Fruit fly (Drosophila melanogaster): ENCODE data around the gene Ccp84Ac.

The Ccp84Ac gene

DNA sequence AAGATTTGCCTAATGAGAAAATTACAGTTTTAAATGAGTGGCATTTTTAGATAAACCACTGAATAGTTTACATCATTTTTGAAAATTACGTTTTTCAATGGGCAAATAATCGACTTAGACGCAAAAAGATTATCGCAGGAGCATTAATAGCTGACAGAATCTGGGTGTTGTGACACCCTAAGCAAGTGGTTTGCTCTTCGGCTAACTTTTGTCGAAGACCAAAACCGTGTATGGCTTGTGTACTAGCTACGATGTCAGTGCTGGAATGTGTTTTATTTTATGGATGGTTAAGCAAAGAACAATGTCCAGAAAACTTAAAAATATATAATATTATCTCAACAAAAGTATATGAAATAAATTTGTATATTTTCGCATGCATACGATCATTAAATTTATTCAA, 12.8 kb upstream of the Ccp84Ac start:
- TF ChIP-seq Ets98B (GFP tag; IDR thresholded peaks at IDR 0.05) (no peak), Snoo (tag; optimal IDR thresholded peaks at IDR 0.05) (no peak), rn (GFP tag; IDR thresholded peaks at IDR 0.05) (no peak), EcR (GFP tag; optimal IDR thresholded peaks at IDR 0.05) (no peak), D1 (tag; optimal IDR thresholded peaks at IDR 0.05) (peak; percentile 67), CG17806 (tag; optimal IDR thresholded peaks at IDR 0.05) (no peak)

DNA sequence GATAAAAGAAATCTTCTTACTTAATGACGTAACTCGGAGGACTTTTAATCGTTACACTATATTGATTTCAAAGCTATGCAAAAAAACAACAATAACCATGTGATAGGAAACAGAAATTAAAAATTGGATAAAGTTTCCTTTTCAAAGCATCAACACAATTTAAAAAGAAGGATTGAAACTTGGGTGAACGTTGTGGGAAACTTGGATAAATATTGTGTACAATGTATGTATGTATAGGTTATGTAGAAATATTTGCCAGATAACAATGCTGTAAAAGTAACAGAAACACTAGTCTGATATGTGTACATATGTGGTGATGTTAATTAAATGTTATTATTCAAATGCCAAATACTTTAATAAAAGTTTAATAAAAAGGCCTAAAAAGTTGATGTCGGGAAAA, 10.3 kb upstream of the Ccp84Ac start:
- no peak for TF ChIP-seq CG12605 (GFP tag; IDR thresholded peaks at IDR 0.05)
- peak; percentile 64 for TF ChIP-seq D1 (tag; optimal IDR thresholded peaks at IDR 0.05)
- TF ChIP-seq CG8301 (tag; optimal IDR thresholded peaks at IDR 0.05): no peak

- TF ChIP-seq CG32121 (GFP tag; IDR thresholded peaks at IDR 0.05) (no peak), CG8301 (tag; optimal IDR thresholded peaks at IDR 0.05) (no peak), Ets98B (GFP tag; IDR thresholded peaks at IDR 0.05) (no peak), Pif1B (GFP tag; optimal IDR thresholded peaks at IDR 0.05) (no peak), CG8159 (tag; optimal IDR thresholded peaks at IDR 0.05) (no peak)
These were observed 7.7 kb upstream of the Ccp84Ac start, which contains the start of gene Ccp84Aa for dm6 chr3R:6703784-6704183. Gene Ccp84Aa, plus strand, starts transcription at chr3R:6704084.

dm6 chr3R:6702777-6703176, 6.7 kb upstream of the Ccp84Ac start, which contains the start of gene Ccp84Ab:
Gene Ccp84Ab, minus strand, starts transcription at chr3R:6702877.
- TF ChIP-seq CG4496 (GFP tag; IDR thresholded peaks at IDR 0.05) (no peak), gl (tag; optimal IDR thresholded peaks at IDR 0.05) (no peak), fd96Ca (GFP tag; IDR thresholded peaks at IDR 0.05) (no peak), CG13204 (GFP tag; optimal IDR thresholded peaks at IDR 0.05) (no peak), rn (GFP tag; IDR thresholded peaks at IDR 0.05) (no peak), Ets98B (GFP tag; IDR thresholded peaks at IDR 0.05) (no peak), CG8301 (tag; optimal IDR thresholded peaks at IDR 0.05) (no peak), CG9948 (tag; optimal IDR thresholded peaks at IDR 0.05) (no peak), CG14655 (GFP tag; optimal IDR thresholded peaks at IDR 0.05) (no peak), Pif1B (GFP tag; optimal IDR thresholded peaks at IDR 0.05) (no peak), Snoo (tag; optimal IDR thresholded peaks at IDR 0.05) (no peak)

DNA sequence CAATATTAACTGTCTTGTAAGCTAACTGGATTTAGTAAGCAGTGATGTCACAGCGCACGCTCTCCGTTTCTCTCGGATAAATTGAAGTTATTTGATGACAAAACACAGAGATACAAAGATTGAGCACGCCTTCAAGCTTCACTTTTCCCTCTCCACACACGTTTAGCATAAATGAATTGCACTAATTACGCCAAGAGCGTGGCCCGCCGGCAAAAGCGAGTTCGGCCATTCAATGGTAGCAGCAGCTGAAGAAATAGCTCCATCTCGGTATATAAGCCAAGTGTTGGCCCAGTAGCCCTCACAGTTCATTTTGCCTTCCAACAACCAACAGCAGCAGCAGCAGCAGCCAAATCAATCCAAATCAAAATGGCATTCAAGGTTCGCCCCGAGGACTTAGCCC, 3.6 kb downstream of the Ccp84Ac start, which contains the start of gene Ccp84Ad:
Gene Ccp84Ad, plus strand, starts transcription at position 301 of the 400 bp plus-strand sequence.
- TF ChIP-seq Pif1A (GFP tag; optimal IDR thresholded peaks at IDR 0.05) (no peak), Ets98B (GFP tag; IDR thresholded peaks at IDR 0.05) (no peak), CG15710 (tag; optimal IDR thresholded peaks at IDR 0.05) (no peak), CG12605 (GFP tag; IDR thresholded peaks at IDR 0.05) (no peak), CG32121 (GFP tag; IDR thresholded peaks at IDR 0.05) (no peak), CG8159 (tag; optimal IDR thresholded peaks at IDR 0.05) (no peak), CG13204 (GFP tag; optimal IDR thresholded peaks at IDR 0.05) (no peak), CG8301 (tag; optimal IDR thresholded peaks at IDR 0.05) (no peak), fd96Ca (GFP tag; IDR thresholded peaks at IDR 0.05) (no peak)

DNA sequence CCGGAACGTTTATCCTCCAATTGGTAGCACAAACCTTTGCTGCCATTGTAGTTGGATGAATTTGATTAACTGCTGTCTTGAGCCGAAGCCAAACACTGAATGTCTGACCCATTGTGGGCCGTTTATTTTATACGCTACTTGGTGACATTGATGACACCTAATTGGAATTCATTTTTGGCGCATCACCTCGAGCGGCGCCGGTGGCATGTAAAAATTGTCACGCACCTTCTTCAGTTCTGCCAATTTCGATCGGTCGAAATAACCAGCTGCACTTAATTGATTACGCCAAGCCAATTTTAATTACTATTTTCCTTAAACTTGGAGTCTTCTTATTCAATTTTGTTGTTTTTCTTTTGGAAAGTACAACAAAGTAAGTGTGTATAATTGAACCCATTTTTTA, 4.4 kb downstream of the Ccp84Ac start, which contains the start of gene Ccp84Ae:
Gene Ccp84Ae, minus strand, starts transcription at position 101 of the 400 bp plus-strand sequence.
- TF ChIP-seq CG14655 (GFP tag; optimal IDR thresholded peaks at IDR 0.05): no peak
- TF ChIP-seq CG12605 (GFP tag; IDR thresholded peaks at IDR 0.05): no peak
- no peak for TF ChIP-seq Ets98B (GFP tag; IDR thresholded peaks at IDR 0.05)
- TF ChIP-seq CG15710 (tag; optimal IDR thresholded peaks at IDR 0.05): no peak
- no peak for TF ChIP-seq Snoo (tag; optimal IDR thresholded peaks at IDR 0.05)
- no peak for TF ChIP-seq D1 (tag; optimal IDR thresholded peaks at IDR 0.05)
- TF ChIP-seq EcR (GFP tag; optimal IDR thresholded peaks at IDR 0.05): no peak
- no peak for TF ChIP-seq CG8301 (tag; optimal IDR thresholded peaks at IDR 0.05)
- no peak for TF ChIP-seq fd96Ca (GFP tag; IDR thresholded peaks at IDR 0.05)
- no peak for TF ChIP-seq CG13204 (GFP tag; optimal IDR thresholded peaks at IDR 0.05)
- no peak for TF ChIP-seq CG10348 (GFP tag; IDR thresholded peaks at IDR 0.05)
- TF ChIP-seq CG17806 (tag; optimal IDR thresholded peaks at IDR 0.05): no peak
- no peak for TF ChIP-seq rn (GFP tag; IDR thresholded peaks at IDR 0.05)

DNA sequence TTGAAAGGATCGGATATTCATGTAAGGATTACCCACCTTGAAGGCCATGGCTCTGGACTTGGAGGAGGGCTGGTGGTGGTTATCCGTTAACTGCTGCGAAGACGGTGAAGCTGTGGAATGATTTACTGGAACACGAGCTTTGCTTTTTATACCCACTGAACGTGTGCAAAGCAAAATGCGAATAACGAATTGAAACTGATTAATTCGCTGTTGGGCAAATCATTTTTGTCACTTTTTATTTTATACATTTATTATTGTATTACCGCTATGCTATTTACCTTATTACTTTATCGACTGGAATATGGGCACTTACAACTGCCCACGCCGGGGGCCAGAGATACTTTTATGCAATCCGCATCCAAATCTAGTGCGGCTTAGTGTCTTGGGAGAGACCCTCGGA, 5.9 kb downstream of the Ccp84Ac start, which contains the start of gene Ccp84Af:
Gene Ccp84Af, minus strand, starts transcription at position 101 of the 400 bp plus-strand sequence.
- TF ChIP-seq CG8159 (tag; optimal IDR thresholded peaks at IDR 0.05) (no peak), CG15710 (tag; optimal IDR thresholded peaks at IDR 0.05) (no peak), CG10348 (GFP tag; IDR thresholded peaks at IDR 0.05) (no peak), Snoo (tag; optimal IDR thresholded peaks at IDR 0.05) (no peak)

- TF ChIP-seq CG12605 (GFP tag; IDR thresholded peaks at IDR 0.05) (no peak), D1 (tag; optimal IDR thresholded peaks at IDR 0.05) (no peak), CG9948 (tag; optimal IDR thresholded peaks at IDR 0.05) (no peak), CG10348 (GFP tag; IDR thresholded peaks at IDR 0.05) (no peak), CG34367 (tag; optimal IDR thresholded peaks at IDR 0.05) (no peak), CG13204 (GFP tag; optimal IDR thresholded peaks at IDR 0.05) (no peak)
These were observed 7.9 kb downstream of the Ccp84Ac start for dm6 chr3R:6688160-6688559.
